Worm (Caenorhabditis elegans): Measurements from ENCODE around the gene srh-10.

ce11 chrV:6095829-6096228 lies 28.9 kb upstream of the srh-10 start, which contains the start of gene Y38A10A.7:
- no peak for TF ChIP-seq nhr-11 (tag; optimal IDR thresholded peaks at IDR 0.05)
- TF ChIP-seq fkh-10 (GFP tag; optimal IDR thresholded peaks at IDR 0.05): no peak
- no peak for TF ChIP-seq pqm-1 (tag; optimal IDR thresholded peaks at IDR 0.05)
- TF ChIP-seq pha-4 (tag; optimal IDR thresholded peaks at IDR 0.05): peak; percentile 46
- no peak for TF ChIP-seq skn-1 (tag; optimal IDR thresholded peaks at IDR 0.05)
- TF ChIP-seq daf-12 (tag; optimal IDR thresholded peaks at IDR 0.05): no peak
- TF ChIP-seq nhr-23 (tag; optimal IDR thresholded peaks at IDR 0.05): peak; percentile 3
- TF ChIP-seq lin-15B (tag; optimal IDR thresholded peaks at IDR 0.05): no peak
- no peak for TF ChIP-seq mml-1 (tag; optimal IDR thresholded peaks at IDR 0.05)
- TF ChIP-seq nhr-237 (tag; optimal IDR thresholded peaks at IDR 0.05): no peak
- no peak for TF ChIP-seq zag-1 (tag; optimal IDR thresholded peaks at IDR 0.05)
